Fruit fly (Drosophila melanogaster) whole organism, prepupa: ENCODE data around the gene Sbf.
A peak's percentile ranks its signal among the peaks of the same experiment; 100 is the strongest.

Source experiments
- CG10631 ChIP-seq: fragments of 200-800 bp; sonication (Bioruptor generic); optimal IDR thresholded peaks from 2 replicates; lab custom pipeline; 2016; ENCODE audit warnings: missing biosample characterization, missing genetic modification characterization
- CG16779 ChIP-seq: fragments of 200-800 bp; sonication (Bioruptor generic); optimal IDR thresholded peaks from 3 replicates; lab custom pipeline; 2017; ENCODE audit warnings: missing biosample characterization, mild to moderate bottlenecking, missing genetic modification characterization
- CG4318 ChIP-seq: fragments of 200-800 bp; sonication (Bioruptor generic); optimal IDR thresholded peaks from 3 replicates; lab custom pipeline; 2017; ENCODE audit warnings: missing biosample characterization, mild to moderate bottlenecking, missing genetic modification characterization
- CG8119 ChIP-seq: fragments of 200-800 bp; sonication (Bioruptor generic); IDR thresholded peaks from 3 replicates; pipeline ENCODE4 v1.3.6; 2022; ENCODE audit warnings: missing biosample characterization, missing genetic modification characterization
- Sox102F ChIP-seq: fragments of 200-800 bp; sonication (Bioruptor generic); optimal IDR thresholded peaks from 2 replicates; lab custom pipeline; 2016; ENCODE audit warnings: missing biosample characterization, mild to moderate bottlenecking, missing genetic modification characterization
- Sox14 ChIP-seq: fragments of 200-800 bp; sonication (Bioruptor generic); optimal IDR thresholded peaks from 3 replicates; lab custom pipeline; 2016; ENCODE audit warnings: missing biosample characterization, missing genetic modification characterization
- pdm3 ChIP-seq: fragments of 200-800 bp; sonication (Bioruptor generic); optimal IDR thresholded peaks from 3 replicates; lab custom pipeline; 2016; ENCODE audit warnings: missing biosample characterization, missing genetic modification characterization
- vri ChIP-seq: fragments of 200-800 bp; sonication (Bioruptor generic); optimal IDR thresholded peaks from 3 replicates; lab custom pipeline; 2016; ENCODE audit warnings: missing biosample characterization, mild to moderate bottlenecking, missing genetic modification characterization

DNA sequence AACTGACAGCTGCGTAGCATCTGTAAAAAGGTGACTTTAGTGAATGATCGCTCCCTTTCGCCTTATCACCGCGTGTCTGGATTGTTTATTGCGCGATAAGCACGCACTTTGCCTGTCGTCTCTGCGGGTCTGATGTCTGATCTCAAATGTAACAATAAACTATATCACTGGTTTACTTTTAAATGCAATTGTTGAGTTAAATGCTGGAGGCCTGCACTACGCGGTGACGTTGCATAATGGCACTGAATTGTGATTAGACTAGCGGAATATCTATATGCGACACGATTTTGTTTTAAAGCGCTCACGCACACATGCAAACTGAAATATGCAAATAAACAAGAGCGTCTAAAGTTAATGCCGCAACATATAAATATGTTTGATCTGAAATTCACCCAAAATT, 25.1 kb upstream of the Sbf start:
- TF ChIP-seq CG4318 (GFP tag; lab: Kevin White, UChicago) (no peak), vri (GFP tag; lab: Kevin White, UChicago) (peak; percentile 26), CG10631 (GFP tag; lab: Kevin White, UChicago) (no peak), Sox102F (GFP tag; lab: Kevin White, UChicago) (no peak), CG16779 (tag; lab: Kevin White, UChicago) (no peak), pdm3 (GFP tag; lab: Kevin White, UChicago) (no peak), CG8119 (GFP tag; lab: Robert Waterston, UW) (no peak), Sox14 (GFP tag; lab: Kevin White, UChicago) (no peak)
